Worm (Caenorhabditis elegans) whole organism, L4/young adult: ENCODE data around the gene srg-46.

ENCODE experiments used
- W03F9.2 ChIP-seq: fragments of 150-350 bp; optimal IDR thresholded peaks from 2 replicates; lab custom pipeline; 2014; ENCODE audit warnings: missing biosample characterization, missing genetic modification characterization
- dao-5 ChIP-seq: sonication (generic microtip); optimal IDR thresholded peaks from 2 replicates; lab custom pipeline; 2016; ENCODE audit warnings: missing genotype, missing genetic modification characterization, moderate library complexity, missing compliant biosample characterization
- him-1 ChIP-seq: sonication (generic microtip); optimal IDR thresholded peaks from 2 replicates; lab custom pipeline; 2016; ENCODE audit warnings: missing genotype, missing genetic modification reagents, missing genetic modification characterization, missing compliant biosample characterization

ce11 chrV:13377130-13377529 lies 13.6 kb downstream of the srg-46 start:
- TF ChIP-seq dao-5 (tag; lab: Kevin White, UChicago): no peak
- TF ChIP-seq W03F9.2 (tag; lab: Kevin White, UChicago): no peak
- TF ChIP-seq him-1 (tag; lab: Kevin White, UChicago): no peak
